Worm (Caenorhabditis elegans) whole organism, midembryonic: ENCODE results near the gene Y47D7A.15.
A peak's percentile ranks its signal among the peaks of the same experiment; 100 is the strongest.

Source experiments
- T22C8.4 ChIP-seq: fragments of 200-800 bp; sonication (Bioruptor generic); IDR thresholded peaks from 2 replicates; pipeline ENCODE4 v1.3.6; 2022; ENCODE audit warnings: missing genetic modification characterization, missing compliant biosample characterization
- cog-1 ChIP-seq: sonication (generic microtip); optimal IDR thresholded peaks from 2 replicates; lab custom pipeline; 2016; ENCODE audit warnings: missing genetic modification characterization, missing compliant biosample characterization
- flt-1 ChIP-seq: fragments of 200-800 bp; sonication (Bioruptor generic); IDR thresholded peaks from 2 replicates; pipeline ENCODE4 v1.3.6; 2022; ENCODE audit warnings: missing genetic modification characterization, missing compliant biosample characterization
- klf-2 ChIP-seq: fragments of 200-800 bp; sonication (Bioruptor generic); conservative IDR thresholded peaks from 2 replicates; pipeline ENCODE4 v1.3.6; 2022; ENCODE audit warnings: missing genetic modification reagents, missing genetic modification characterization, missing compliant biosample characterization
- med-1 ChIP-seq: sonication (generic microtip); optimal IDR thresholded peaks from 2 replicates; lab custom pipeline; 2017; ENCODE audit warnings: missing genetic modification characterization, mild to moderate bottlenecking, missing compliant biosample characterization, antibody characterized with exemption, missing genetic modification reagents; ENCODE audit not compliant: insufficient read depth
- ref-1 ChIP-seq: fragments of 200-800 bp; sonication (Bioruptor generic); conservative IDR thresholded peaks from 2 replicates; pipeline ENCODE4 v1.3.6; 2022; ENCODE audit warnings: missing genetic modification reagents, missing genetic modification characterization, missing compliant biosample characterization
- tab-1 ChIP-seq: fragments of 200-800 bp; sonication (Bioruptor generic); IDR thresholded peaks from 2 replicates; pipeline ENCODE4 v1.3.6; 2022; ENCODE audit warnings: missing genetic modification characterization, missing compliant biosample characterization
- ztf-23 ChIP-seq: fragments of 200-800 bp; sonication (Bioruptor generic); IDR thresholded peaks from 2 replicates; pipeline ENCODE4 v1.3.6; 2022; ENCODE audit warnings: missing genetic modification reagents, missing genetic modification characterization, missing compliant biosample characterization
- ztf-29 ChIP-seq: fragments of 200-800 bp; sonication (Bioruptor generic); IDR thresholded peaks from 2 replicates; pipeline ENCODE4 v1.3.6; 2022; ENCODE audit warnings: missing genetic modification reagents, missing genetic modification characterization, missing compliant biosample characterization

- TF ChIP-seq tab-1 (GFP tag; lab: Robert Waterston, UW) (no peak), klf-2 (no peak), ztf-23 (GFP tag; lab: Robert Waterston, UW) (no peak), ref-1 (GFP tag; lab: Robert Waterston, UW) (no peak), flt-1 (0 out of 2 replicates have a peak, but pooled peaks have one; percentile 39), T22C8.4 (GFP tag; lab: Robert Waterston, UW) (no peak), cog-1 (no peak), med-1 (no peak), ztf-29 (GFP tag; lab: Robert Waterston, UW) (no peak)
Measured at ce11 chrV:4432783-4433237, at the start of gene Y47D7A.15.
